Worm (Caenorhabditis elegans) whole organism, early embryonic: Measurements from ENCODE around the gene dhs-8.

Source experiments
- B0310.2 ChIP-seq: sonication (generic microtip); optimal IDR thresholded peaks from 2 replicates; lab custom pipeline; 2016; ENCODE audit warnings: mild to moderate bottlenecking, missing genetic modification characterization, missing compliant biosample characterization
- F13C5.2 ChIP-seq: sonication (generic microtip); optimal IDR thresholded peaks from 2 replicates; lab custom pipeline; 2017; ENCODE audit warnings: mild to moderate bottlenecking, missing genetic modification characterization, inconsistent platforms, missing compliant biosample characterization
- aly-1 ChIP-seq: sonication (generic microtip); optimal IDR thresholded peaks from 2 replicates; lab custom pipeline; 2016; ENCODE audit warnings: missing genetic modification characterization, missing compliant biosample characterization
- ama-1 ChIP-seq: fragments of 150-350 bp; optimal IDR thresholded peaks from 2 replicates; lab custom pipeline; 2014
- ceh-13 ChIP-seq: fragments of 200-800 bp; sonication (Bioruptor generic); optimal IDR thresholded peaks from 2 replicates; lab custom pipeline; 2018; ENCODE audit warnings: mild to moderate bottlenecking, missing genetic modification characterization, missing compliant biosample characterization
- ceh-36 ChIP-seq: sonication (generic microtip); optimal IDR thresholded peaks from 2 replicates; lab custom pipeline; 2016; ENCODE audit warnings: missing genetic modification characterization, inconsistent platforms, missing compliant biosample characterization
- ets-7 ChIP-seq: sonication (generic microtip); optimal IDR thresholded peaks from 2 replicates; lab custom pipeline; 2016; ENCODE audit warnings: missing genotype, missing genetic modification characterization, missing compliant biosample characterization
- flt-1 ChIP-seq: fragments of 200-800 bp; sonication (Bioruptor generic); IDR thresholded peaks from 2 replicates; pipeline ENCODE4 v1.3.6; 2022; ENCODE audit warnings: missing genetic modification characterization, missing compliant biosample characterization
- hmbx-1 ChIP-seq: sonication (generic microtip); optimal IDR thresholded peaks from 2 replicates; lab custom pipeline; 2016; ENCODE audit warnings: mild to moderate bottlenecking, missing genetic modification characterization, missing compliant biosample characterization
- hmg-4 ChIP-seq: fragments of 200-800 bp; sonication (Bioruptor generic); optimal IDR thresholded peaks from 2 replicates; lab custom pipeline; 2018; ENCODE audit warnings: mild to moderate bottlenecking, missing genetic modification characterization, missing compliant biosample characterization
- hnd-1 ChIP-seq: sonication (generic microtip); optimal IDR thresholded peaks from 2 replicates; lab custom pipeline; 2016; ENCODE audit warnings: missing genetic modification characterization, missing compliant biosample characterization
- pes-1 ChIP-seq: fragments of 200-800 bp; sonication (Bioruptor generic); IDR thresholded peaks from 2 replicates; pipeline ENCODE4 v1.3.6; 2022; ENCODE audit warnings: missing genetic modification reagents, missing genetic modification characterization, missing compliant biosample characterization
- scrt-1 ChIP-seq: fragments of 200-800 bp; sonication (Bioruptor generic); IDR thresholded peaks from 2 replicates; pipeline ENCODE4 v1.3.6; 2022; ENCODE audit warnings: missing genetic modification characterization, missing compliant biosample characterization
- sea-1 ChIP-seq: fragments of 200-800 bp; sonication (Bioruptor generic); conservative IDR thresholded peaks from 2 replicates; pipeline ENCODE4 v1.3.6; 2022; ENCODE audit warnings: missing genetic modification characterization, missing compliant biosample characterization
- tbx-11 ChIP-seq: fragments of 200-800 bp; sonication (Bioruptor generic); IDR thresholded peaks from 2 replicates; pipeline ENCODE4 v1.3.6; 2022; ENCODE audit warnings: missing genetic modification characterization, missing compliant biosample characterization
- tbx-37 ChIP-seq: fragments of 200-800 bp; sonication (Bioruptor generic); conservative IDR thresholded peaks from 2 replicates; pipeline ENCODE4 v1.3.6; 2022; ENCODE audit warnings: missing genetic modification reagents, missing genetic modification characterization, missing compliant biosample characterization
- tra-4 ChIP-seq: sonication (generic microtip); optimal IDR thresholded peaks from 2 replicates; lab custom pipeline; 2017; ENCODE audit warnings: missing genetic modification characterization, missing compliant biosample characterization

Gene dhs-8

ce11 chrII:14511189-14511588 lies 13.4 kb downstream of the dhs-8 start, which contains the start of gene K10H10.13:
Gene K10H10.13 (minus strand): TSS chrII:14511289.
- no peak for TF ChIP-seq sea-1 (GFP tag; lab: Robert Waterston, UW)
- no peak for TF ChIP-seq flt-1 (GFP tag; lab: Robert Waterston, UW)
- no peak for TF ChIP-seq ceh-13 (GFP tag; lab: Kevin White, UChicago)
- no peak for TF ChIP-seq tra-4
- TF ChIP-seq hmbx-1 = no peak
- TF ChIP-seq F13C5.2 = no peak
- no peak for TF ChIP-seq hmg-4 (GFP tag; lab: Kevin White, UChicago)
- no peak for TF ChIP-seq pes-1
- TF ChIP-seq scrt-1 = no peak
- no peak for TF ChIP-seq aly-1 (tag; lab: Kevin White, UChicago)
- no peak for TF ChIP-seq ama-1 (lab: Kevin White, UChicago)
- no peak for TF ChIP-seq tbx-37 (GFP tag; lab: Robert Waterston, UW)
- TF ChIP-seq hnd-1 = no peak
- no peak for TF ChIP-seq tbx-11 (GFP tag; lab: Robert Waterston, UW)

ce11 chrII:14515017-14515416 lies 17.2 kb downstream of the dhs-8 start, which contains the start of gene K10H10.9:
Gene K10H10.9 (minus strand): TSS chrII:14515117.
- TF ChIP-seq ceh-36 (tag; lab: Kevin White, UChicago) = no peak
- TF ChIP-seq ets-7 (tag; lab: Kevin White, UChicago) = no peak

ce11 chrII:14522037-14522436 lies 24.2 kb downstream of the dhs-8 start, which contains the start of gene btb-19:
Gene btb-19 (minus strand): TSS chrII:14522137.
- TF ChIP-seq ets-7 (tag; lab: Kevin White, UChicago) = no peak

ce11 chrII:14523070-14523572 lies 25.3 kb downstream of the dhs-8 start, which contains the start of gene btb-20:
Gene btb-20 (minus strand): TSS chrII:14523522.
- no peak for TF ChIP-seq tbx-11 (GFP tag; lab: Robert Waterston, UW)
- no peak for TF ChIP-seq scrt-1
- no peak for TF ChIP-seq ceh-13 (GFP tag; lab: Kevin White, UChicago)
- TF ChIP-seq B0310.2 (tag; lab: Kevin White, UChicago) = no peak
- TF ChIP-seq F13C5.2 = no peak
- no peak for TF ChIP-seq aly-1 (tag; lab: Kevin White, UChicago)

ce11 chrII:14523645-14524223 lies 25.9 kb downstream of the dhs-8 start, which contains the start of gene pot-2:
Gene pot-2 (plus strand): TSS chrII:14524173.
- TF ChIP-seq ama-1 (lab: Kevin White, UChicago) (no peak), aly-1 (tag; lab: Kevin White, UChicago) (no peak), hmbx-1 (no peak), scrt-1 (no peak), flt-1 (GFP tag; lab: Robert Waterston, UW) (no peak), ets-7 (tag; lab: Kevin White, UChicago) (no peak), tbx-37 (GFP tag; lab: Robert Waterston, UW) (no peak), ceh-36 (tag; lab: Kevin White, UChicago) (no peak), sea-1 (GFP tag; lab: Robert Waterston, UW) (no peak), ceh-13 (GFP tag; lab: Kevin White, UChicago) (no peak)

DNA sequence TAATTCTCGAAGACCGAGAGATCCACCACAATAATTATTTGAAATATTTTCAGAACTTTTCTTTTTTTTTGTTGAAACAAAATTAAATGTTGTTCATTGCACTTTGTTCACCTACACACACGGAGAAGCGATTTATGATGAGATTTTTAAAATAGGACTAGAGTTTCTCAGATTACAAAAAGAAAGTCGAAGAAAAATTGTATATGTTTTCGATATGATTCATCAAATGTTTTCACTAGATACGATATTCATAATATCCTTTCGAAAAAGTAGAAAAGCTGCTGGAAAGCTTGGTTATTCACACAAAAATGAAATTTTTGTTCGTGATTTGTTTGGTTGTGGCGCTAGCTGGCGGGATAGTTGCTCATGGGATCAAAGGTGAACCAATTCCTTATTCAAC lies 27.2 kb downstream of the dhs-8 start, which contains the start of gene F57C2.4:
Gene F57C2.4 (plus strand): TSS at position 301 of the 400 bp plus-strand sequence.
- TF ChIP-seq tbx-37 (GFP tag; lab: Robert Waterston, UW) (no peak), aly-1 (tag; lab: Kevin White, UChicago) (no peak)

- TF ChIP-seq aly-1 (tag; lab: Kevin White, UChicago) (no peak), hmbx-1 (no peak), ama-1 (lab: Kevin White, UChicago) (no peak), pes-1 (no peak), flt-1 (GFP tag; lab: Robert Waterston, UW) (no peak), scrt-1 (no peak), tbx-37 (GFP tag; lab: Robert Waterston, UW) (no peak), B0310.2 (tag; lab: Kevin White, UChicago) (no peak), hmg-4 (GFP tag; lab: Kevin White, UChicago) (no peak), tra-4 (no peak), tbx-11 (GFP tag; lab: Robert Waterston, UW) (no peak), ceh-36 (tag; lab: Kevin White, UChicago) (no peak), F13C5.2 (no peak), sea-1 (GFP tag; lab: Robert Waterston, UW) (no peak), hnd-1 (no peak)
These were observed 29.3 kb downstream of the dhs-8 start for ce11 chrII:14527104-14527503.

DNA sequence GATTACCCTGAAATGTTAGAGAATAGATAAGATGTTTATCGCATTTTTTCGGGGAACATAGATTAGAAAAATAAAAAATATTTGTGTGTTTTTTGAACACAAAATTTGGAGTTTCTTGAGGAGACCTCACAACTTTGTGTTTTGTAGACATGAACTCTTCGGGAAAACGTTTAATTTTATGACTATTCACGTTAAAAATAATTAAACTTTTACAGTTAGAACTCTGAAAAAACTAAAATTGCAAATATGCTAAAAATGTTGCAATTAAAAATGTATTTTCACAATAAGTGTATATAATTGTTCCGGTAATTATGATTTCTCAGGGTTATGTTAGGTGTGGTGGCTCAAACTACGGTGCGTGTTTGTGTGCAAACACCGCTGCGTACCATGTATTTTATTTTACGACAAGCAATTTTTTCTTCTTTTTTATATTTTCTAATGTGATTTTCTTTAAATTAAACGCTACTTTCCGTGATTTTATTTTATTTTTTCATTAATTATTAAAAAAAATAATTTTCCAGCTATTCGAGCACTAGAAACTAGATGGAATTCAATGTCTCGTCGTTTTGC lies 30.5 kb downstream of the dhs-8 start, which contains the start of the genes F57C2.5 and spat-1:
Gene F57C2.5 (minus strand): TSS at position 7 of the 570 bp plus-strand sequence.
Gene spat-1 (plus strand): TSS at position 520 of the 570 bp plus-strand sequence.
- peak; percentile 65 for TF ChIP-seq pes-1
- TF ChIP-seq hmg-4 (GFP tag; lab: Kevin White, UChicago) = no peak
- no peak for TF ChIP-seq hmbx-1
- TF ChIP-seq B0310.2 (tag; lab: Kevin White, UChicago) = no peak
- peak; percentile 18 for TF ChIP-seq tra-4
- no peak for TF ChIP-seq aly-1 (tag; lab: Kevin White, UChicago)
- no peak for TF ChIP-seq ceh-36 (tag; lab: Kevin White, UChicago)
- no peak for TF ChIP-seq flt-1 (GFP tag; lab: Robert Waterston, UW)
- peak; percentile 45 for TF ChIP-seq F13C5.2
- TF ChIP-seq tbx-11 (GFP tag; lab: Robert Waterston, UW) = no peak
- TF ChIP-seq tbx-37 (GFP tag; lab: Robert Waterston, UW) = 0 out of 2 replicates have a peak, but pooled peaks have one; percentile 41
- peak; percentile 67 for TF ChIP-seq ets-7 (tag; lab: Kevin White, UChicago)
- peak; percentile 19 for TF ChIP-seq hnd-1
- TF ChIP-seq ama-1 (lab: Kevin White, UChicago) = no peak
- peak; percentile 41; the same call in 1 of the 2 replicates for TF ChIP-seq sea-1 (GFP tag; lab: Robert Waterston, UW)
- TF ChIP-seq ceh-13 (GFP tag; lab: Kevin White, UChicago) = peak; percentile 38
- 0 out of 2 replicates have a peak, but pooled peaks have one; percentile 18 for TF ChIP-seq scrt-1
